Fruit fly (Drosophila melanogaster) whole organism, prepupa: ENCODE results near the gene mRpL32.

Experiments used
- CG10669 ChIP-seq: fragments of 200-800 bp; sonication (Bioruptor generic); optimal IDR thresholded peaks from 3 replicates; lab custom pipeline; 2018; ENCODE audit warnings: missing biosample characterization, mild to moderate bottlenecking, missing genetic modification characterization, moderate library complexity
- CG11294 ChIP-seq: fragments of 200-800 bp; sonication (Bioruptor generic); IDR thresholded peaks from 2 replicates; pipeline ENCODE4 v1.3.6; 2022; ENCODE audit warnings: missing biosample characterization, missing genetic modification characterization
- CG11762 ChIP-seq: fragments of 200-800 bp; sonication (Bioruptor generic); optimal IDR thresholded peaks from 3 replicates; lab custom pipeline; 2016; ENCODE audit warnings: missing biosample characterization, missing genetic modification characterization; ENCODE audit not compliant: insufficient read depth
- CG11902 ChIP-seq: fragments of 200-800 bp; sonication (Bioruptor generic); optimal IDR thresholded peaks from 3 replicates; lab custom pipeline; 2016; ENCODE audit warnings: missing biosample characterization, missing genetic modification characterization
- CG15336 ChIP-seq: fragments of 200-800 bp; sonication (Bioruptor generic); IDR thresholded peaks from 2 replicates; pipeline ENCODE4 v1.3.6; 2022; ENCODE audit warnings: missing biosample characterization, missing genetic modification characterization
- CG1621 ChIP-seq: fragments of 200-800 bp; sonication (Bioruptor generic); optimal IDR thresholded peaks from 3 replicates; lab custom pipeline; 2018; ENCODE audit warnings: missing biosample characterization, mild to moderate bottlenecking, missing genetic modification characterization
- CG16779 ChIP-seq: fragments of 200-800 bp; sonication (Bioruptor generic); optimal IDR thresholded peaks from 3 replicates; lab custom pipeline; 2017; ENCODE audit warnings: missing biosample characterization, mild to moderate bottlenecking, missing genetic modification characterization
- CG31627 ChIP-seq: fragments of 200-800 bp; sonication (Bioruptor generic); optimal IDR thresholded peaks from 3 replicates; lab custom pipeline; 2016; ENCODE audit warnings: missing biosample characterization, missing genetic modification characterization
- CG32006 ChIP-seq: fragments of 200-800 bp; sonication (Bioruptor generic); optimal IDR thresholded peaks from 3 replicates; lab custom pipeline; 2017; ENCODE audit warnings: missing biosample characterization, mild to moderate bottlenecking, missing genetic modification characterization
- CG3919 ChIP-seq: fragments of 200-800 bp; sonication (Bioruptor generic); optimal IDR thresholded peaks from 3 replicates; lab custom pipeline; 2016; ENCODE audit warnings: missing biosample characterization, missing genetic modification characterization
- CG4318 ChIP-seq: fragments of 200-800 bp; sonication (Bioruptor generic); optimal IDR thresholded peaks from 3 replicates; lab custom pipeline; 2017; ENCODE audit warnings: missing biosample characterization, mild to moderate bottlenecking, missing genetic modification characterization
- CG6163 ChIP-seq: fragments of 200-800 bp; sonication (Bioruptor generic); IDR thresholded peaks from 3 replicates; pipeline ENCODE4 v1.3.6; 2022; ENCODE audit warnings: missing biosample characterization, missing genetic modification characterization
- CG6792 ChIP-seq: fragments of 200-800 bp; sonication (Bioruptor generic); optimal IDR thresholded peaks from 3 replicates; lab custom pipeline; 2016; ENCODE audit warnings: missing biosample characterization, missing genetic modification characterization
- CG6808 ChIP-seq: fragments of 200-800 bp; sonication (Bioruptor generic); optimal IDR thresholded peaks from 3 replicates; lab custom pipeline; 2017; ENCODE audit warnings: missing biosample characterization, missing genetic modification characterization, mild to moderate bottlenecking, moderate library complexity, missing genetic modification reagents
- CG6854 ChIP-seq: fragments of 200-800 bp; sonication (Bioruptor generic); optimal IDR thresholded peaks from 2 replicates; lab custom pipeline; 2017; ENCODE audit warnings: missing biosample characterization, mild to moderate bottlenecking, missing genetic modification characterization
- CG7368 ChIP-seq: fragments of 200-800 bp; sonication (Bioruptor generic); optimal IDR thresholded peaks from 3 replicates; lab custom pipeline; 2016; ENCODE audit warnings: missing biosample characterization, missing genetic modification characterization
- CG8632 ChIP-seq: fragments of 200-800 bp; sonication (Bioruptor generic); optimal IDR thresholded peaks from 3 replicates; lab custom pipeline; 2016; ENCODE audit warnings: missing biosample characterization, missing genetic modification characterization
- CG9139 ChIP-seq: fragments of 200-800 bp; sonication (Bioruptor generic); optimal IDR thresholded peaks from 3 replicates; lab custom pipeline; 2017; ENCODE audit warnings: missing biosample characterization, mild to moderate bottlenecking, missing genetic modification characterization
- Eip75B ChIP-seq: fragments of 200-800 bp; sonication (Bioruptor generic); optimal IDR thresholded peaks from 3 replicates; lab custom pipeline; 2016; ENCODE audit warnings: missing biosample characterization, missing genetic modification characterization
- Eip78C ChIP-seq: fragments of 200-800 bp; sonication (Bioruptor generic); peaks from one replicate; lab custom pipeline; 2016; ENCODE audit warnings: missing biosample characterization, missing genetic modification characterization
- Eip93F ChIP-seq: fragments of 200-800 bp; sonication (Bioruptor generic); optimal IDR thresholded peaks from 2 replicates; lab custom pipeline; 2016; ENCODE audit warnings: missing biosample characterization, mild to moderate bottlenecking, missing genetic modification characterization
- Ets21C ChIP-seq: fragments of 200-800 bp; sonication (Bioruptor generic); optimal IDR thresholded peaks from 3 replicates; lab custom pipeline; 2016; ENCODE audit warnings: missing biosample characterization, missing genetic modification characterization
- Ets96B ChIP-seq: fragments of 200-800 bp; optimal IDR thresholded peaks from 2 replicates; lab custom pipeline; 2019; ENCODE audit warnings: missing biosample characterization, mild to moderate bottlenecking, missing genetic modification characterization, moderate library complexity
- Hr38 ChIP-seq: sonication (Bioruptor generic); optimal IDR thresholded peaks from 2 replicates; lab custom pipeline; 2016; ENCODE audit warnings: missing biosample characterization, missing genetic modification characterization
- Hr39 ChIP-seq: fragments of 200-800 bp; sonication (Bioruptor generic); optimal IDR thresholded peaks from 2 replicates; lab custom pipeline; 2016; ENCODE audit warnings: missing biosample characterization, missing genetic modification characterization
- Hr4 ChIP-seq: fragments of 200-800 bp; sonication (Bioruptor generic); optimal IDR thresholded peaks from 3 replicates; lab custom pipeline; 2016; ENCODE audit warnings: missing biosample characterization, missing genetic modification characterization
- Lpt ChIP-seq: fragments of 200-800 bp; sonication (Bioruptor generic); optimal IDR thresholded peaks from 3 replicates; lab custom pipeline; 2016; ENCODE audit warnings: missing biosample characterization, missing genetic modification characterization
- Met ChIP-seq: fragments of 200-800 bp; sonication (Bioruptor generic); optimal IDR thresholded peaks from 3 replicates; lab custom pipeline; 2016; ENCODE audit warnings: missing biosample characterization, missing genetic modification characterization
- OdsH ChIP-seq: fragments of 200-800 bp; sonication (Bioruptor generic); optimal IDR thresholded peaks from 3 replicates; lab custom pipeline; 2016; ENCODE audit warnings: missing biosample characterization, missing genetic modification characterization
- Smox ChIP-seq: fragments of 200-800 bp; sonication (Bioruptor generic); optimal IDR thresholded peaks from 3 replicates; lab custom pipeline; 2016; ENCODE audit warnings: missing biosample characterization, missing genetic modification characterization
- Sox102F ChIP-seq: fragments of 200-800 bp; sonication (Bioruptor generic); optimal IDR thresholded peaks from 2 replicates; lab custom pipeline; 2016; ENCODE audit warnings: missing biosample characterization, mild to moderate bottlenecking, missing genetic modification characterization
- Sox14 ChIP-seq: fragments of 200-800 bp; sonication (Bioruptor generic); optimal IDR thresholded peaks from 3 replicates; lab custom pipeline; 2016; ENCODE audit warnings: missing biosample characterization, missing genetic modification characterization
- Sox15 ChIP-seq: fragments of 200-800 bp; sonication (Bioruptor generic); optimal IDR thresholded peaks from 3 replicates; lab custom pipeline; 2016; ENCODE audit warnings: missing biosample characterization, missing genetic modification characterization
- achi ChIP-seq: fragments of 200-800 bp; sonication (Bioruptor generic); optimal IDR thresholded peaks from 3 replicates; lab custom pipeline; 2016; ENCODE audit warnings: missing biosample characterization, missing genetic modification characterization
- acj6 ChIP-seq: fragments of 200-800 bp; sonication (Bioruptor generic); optimal IDR thresholded peaks from 3 replicates; lab custom pipeline; 2016; ENCODE audit warnings: missing biosample characterization, missing genetic modification characterization
- cyc ChIP-seq: fragments of 200-800 bp; sonication (Bioruptor generic); optimal IDR thresholded peaks from 3 replicates; lab custom pipeline; 2016; ENCODE audit warnings: missing biosample characterization, missing genetic modification characterization
- dac ChIP-seq: fragments of 200-800 bp; sonication (Bioruptor generic); optimal IDR thresholded peaks from 2 replicates; lab custom pipeline; 2017; ENCODE audit warnings: missing biosample characterization, mild to moderate bottlenecking, missing genetic modification characterization
- dsx ChIP-seq: fragments of 200-800 bp; optimal IDR thresholded peaks from 3 replicates; lab custom pipeline; 2019; ENCODE audit warnings: missing biosample characterization, mild to moderate bottlenecking, missing genetic modification characterization, moderate library complexity; ENCODE audit not compliant: poor library complexity, severe bottlenecking
- eg ChIP-seq: fragments of 200-800 bp; sonication (Bioruptor generic); IDR thresholded peaks from 3 replicates; pipeline ENCODE4 v1.3.6; 2022; ENCODE audit warnings: missing biosample characterization, missing genetic modification characterization
- esn ChIP-seq: fragments of 200-800 bp; sonication (Bioruptor generic); optimal IDR thresholded peaks from 2 replicates; lab custom pipeline; 2016; ENCODE audit warnings: missing biosample characterization, mild to moderate bottlenecking, missing genetic modification characterization, moderate library complexity
- fd85E ChIP-seq: fragments of 200-800 bp; sonication (Bioruptor generic); optimal IDR thresholded peaks from 3 replicates; lab custom pipeline; 2016; ENCODE audit warnings: missing biosample characterization, missing genetic modification characterization
- fkh ChIP-seq: fragments of 200-800 bp; sonication (Bioruptor generic); optimal IDR thresholded peaks from 3 replicates; lab custom pipeline; 2017; ENCODE audit warnings: missing biosample characterization, mild to moderate bottlenecking, missing genetic modification characterization, moderate library complexity
- lz ChIP-seq: fragments of 200-800 bp; sonication (Bioruptor generic); optimal IDR thresholded peaks from 3 replicates; lab custom pipeline; 2016; ENCODE audit warnings: missing biosample characterization, missing genetic modification characterization
- net ChIP-seq: fragments of 200-800 bp; sonication (Bioruptor generic); optimal IDR thresholded peaks from 3 replicates; lab custom pipeline; 2016; ENCODE audit warnings: missing biosample characterization, missing genetic modification characterization
- pdm3 ChIP-seq: fragments of 200-800 bp; sonication (Bioruptor generic); optimal IDR thresholded peaks from 3 replicates; lab custom pipeline; 2016; ENCODE audit warnings: missing biosample characterization, missing genetic modification characterization
- salr ChIP-seq, 2 experiments: fragments of 200-800 bp; sonication (Bioruptor generic); optimal IDR thresholded peaks; 3 replicates each; lab custom pipeline; 2016 to 2018; ENCODE audit warnings: missing biosample characterization in 2 of 2, missing genetic modification characterization in 2 of 2, mild to moderate bottlenecking in 1 of 2
- spab ChIP-seq: fragments of 200-800 bp; sonication (Bioruptor generic); optimal IDR thresholded peaks from 2 replicates; lab custom pipeline; 2017; ENCODE audit warnings: missing biosample characterization, mild to moderate bottlenecking, missing genetic modification characterization, missing genetic modification reagents
- ss ChIP-seq, 2 experiments: fragments of 200-800 bp; sonication (Bioruptor generic); optimal IDR thresholded peaks; 2 replicates in 1 of 2; 3 replicates in 1 of 2; lab custom pipeline; 2017 to 2018; ENCODE audit warnings: mild to moderate bottlenecking in 2 of 2, missing biosample characterization in 2 of 2, missing genetic modification characterization in 2 of 2, moderate library complexity in 1 of 2
- svp ChIP-seq: fragments of 200-800 bp; sonication (Bioruptor generic); peaks from one replicate; lab custom pipeline; 2016; ENCODE audit warnings: missing biosample characterization, missing genetic modification characterization
- topi ChIP-seq: fragments of 200-800 bp; sonication (Bioruptor generic); optimal IDR thresholded peaks from 3 replicates; lab custom pipeline; 2016; ENCODE audit warnings: missing biosample characterization, missing genetic modification characterization
- vri ChIP-seq: fragments of 200-800 bp; sonication (Bioruptor generic); optimal IDR thresholded peaks from 3 replicates; lab custom pipeline; 2016; ENCODE audit warnings: missing biosample characterization, mild to moderate bottlenecking, missing genetic modification characterization

Gene mRpL32

DNA sequence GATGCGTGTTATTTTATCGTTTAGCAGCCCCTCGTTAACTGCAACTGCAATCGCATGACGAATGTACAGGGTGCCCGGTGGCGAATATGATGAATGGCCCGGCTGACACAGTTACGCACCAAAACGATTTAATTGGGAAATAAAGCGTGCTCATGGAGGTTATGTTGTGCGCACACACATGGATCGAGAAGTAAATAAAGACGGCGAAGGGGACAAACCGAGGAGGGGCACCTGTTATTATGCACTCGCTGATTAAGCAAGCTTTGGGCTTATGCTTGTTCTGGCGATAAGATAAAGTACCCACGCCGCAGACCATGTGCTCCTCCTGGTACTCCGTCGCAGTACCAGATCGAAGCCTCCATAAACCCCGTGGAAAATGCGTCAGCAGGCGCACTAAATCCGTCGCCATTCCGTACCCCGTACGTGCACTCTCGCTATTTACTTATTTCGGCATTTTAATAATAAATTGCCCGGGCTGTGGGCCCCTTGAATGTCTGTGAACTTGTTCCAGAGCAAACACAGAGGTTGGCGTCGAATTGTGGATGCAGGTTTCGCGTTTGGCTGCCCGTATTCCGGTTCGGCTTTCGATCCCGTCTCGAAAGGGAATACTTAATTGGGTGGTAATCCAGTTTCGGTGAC, 27.5 kb upstream of the mRpL32 start:
- TF ChIP-seq Eip75B (GFP tag; lab: Kevin White, UChicago) (peak; percentile 80), lz (peak; percentile 80), cyc (GFP tag; lab: Kevin White, UChicago) (peak; percentile 59), CG15336 (GFP tag; lab: Robert Waterston, UW) (peak; percentile 70), dac (GFP tag; lab: Kevin White, UChicago) (no peak), Eip78C (peak; percentile 89), vri (peak; percentile 94), esn (GFP tag; lab: Kevin White, UChicago) (peak; percentile 83), Hr4 (peak; percentile 45), Sox102F (peak; percentile 86), CG11902 (peak; percentile 28), CG6854 (GFP tag; lab: Kevin White, UChicago) (peak; percentile 39), dsx (no peak), Ets96B (no peak), CG10669 (GFP tag; lab: Kevin White, UChicago) (no peak), Met (GFP tag; lab: Kevin White, UChicago) (peak; percentile 85), Hr39 (GFP tag; lab: Kevin White, UChicago) (peak; percentile 68), Sox15 (GFP tag; lab: Kevin White, UChicago) (peak; percentile 50), CG11762 (GFP tag; lab: Kevin White, UChicago) (peak; percentile 44), Ets21C (GFP tag; lab: Kevin White, UChicago) (peak; percentile 58), achi (GFP tag; lab: Kevin White, UChicago) (no peak), Sox14 (GFP tag; lab: Kevin White, UChicago) (no peak), pdm3 (GFP tag; lab: Kevin White, UChicago) (no peak), salr (GFP tag; optimal IDR thresholded peaks at IDR 0.05; lab: Kevin White, UChicago) (no peak), net (GFP tag; lab: Kevin White, UChicago) (no peak), svp (GFP tag; lab: Kevin White, UChicago) (peak; percentile 91), CG7368 (GFP tag; lab: Kevin White, UChicago) (peak; percentile 60), CG32006 (no peak), CG6792 (GFP tag; lab: Kevin White, UChicago) (peak; percentile 81), CG8632 (GFP tag; lab: Kevin White, UChicago) (peak; percentile 67), OdsH (GFP tag; lab: Kevin White, UChicago) (no peak), spab (GFP tag; lab: Kevin White, UChicago) (no peak), CG9139 (no peak), CG31627 (peak; percentile 73), CG6808 (GFP tag; lab: Kevin White, UChicago) (no peak), eg (peak; percentile 73; the same call in 2 of the 3 replicates), CG6163 (GFP tag; lab: Robert Waterston, UW) (peak; percentile 69; the same call in 2 of the 3 replicates), fd85E (peak; percentile 7), Eip93F (peak; percentile 68), CG1621 (tag; lab: Kevin White, UChicago) (no peak), Hr38 (no peak), Smox (peak; percentile 77), fkh (GFP tag; lab: Kevin White, UChicago) (no peak), CG4318 (GFP tag; lab: Kevin White, UChicago) (no peak), Lpt (GFP tag; lab: Kevin White, UChicago) (peak; percentile 40), ss (GFP tag; optimal IDR thresholded peaks at IDR 0.05; lab: Kevin White, UChicago) (no peak), CG3919 (GFP tag; lab: Kevin White, UChicago) (no peak), CG11294 (GFP tag; lab: Robert Waterston, UW) (no peak; the same call in 1 of the 2 replicates), topi (peak; percentile 72), acj6 (peak; percentile 55), CG16779 (tag; lab: Kevin White, UChicago) (no peak)
